Fruit fly (Drosophila melanogaster) whole organism, embryonic: ENCODE measurements around the gene CG7333.
A peak's percentile ranks its signal among the peaks of the same experiment; 100 is the strongest.

Source experiments
- CG10209 ChIP-seq: fragments of 200-800 bp; sonication (Bioruptor generic); optimal IDR thresholded peaks from 3 replicates; lab custom pipeline; 2017; ENCODE audit warnings: missing biosample characterization, mild to moderate bottlenecking, missing genetic modification characterization, missing genetic modification reagents
- CG10321 ChIP-seq: fragments of 200-800 bp; sonication (Bioruptor generic); IDR thresholded peaks from 2 replicates; pipeline ENCODE4 v1.3.6; 2022; ENCODE audit warnings: missing biosample characterization, missing genetic modification characterization
- CG11093 ChIP-seq: fragments of 200-800 bp; sonication (Bioruptor generic); IDR thresholded peaks from 3 replicates; pipeline ENCODE4 v1.3.6; 2022; ENCODE audit warnings: missing biosample characterization, missing genetic modification characterization
- CG11696 ChIP-seq: fragments of 200-800 bp; sonication (Bioruptor generic); IDR thresholded peaks from 2 replicates; pipeline ENCODE4 v1.3.6; 2022; ENCODE audit warnings: missing biosample characterization, missing genetic modification characterization
- CG12155 ChIP-seq: fragments of 200-800 bp; sonication (Bioruptor generic); optimal IDR thresholded peaks from 3 replicates; lab custom pipeline; 2016; ENCODE audit warnings: missing biosample characterization, missing genetic modification characterization
- CG13123 ChIP-seq: fragments of 200-800 bp; sonication (Bioruptor generic); optimal IDR thresholded peaks from 2 replicates; lab custom pipeline; 2016; ENCODE audit warnings: missing biosample characterization, missing genetic modification characterization
- CG13894 ChIP-seq: fragments of 200-800 bp; sonication (Bioruptor generic); optimal IDR thresholded peaks from 3 replicates; lab custom pipeline; 2018; ENCODE audit warnings: missing biosample characterization, mild to moderate bottlenecking, missing genetic modification characterization, moderate library complexity
- CG14050 ChIP-seq: fragments of 200-800 bp; sonication (Bioruptor generic); IDR thresholded peaks from 3 replicates; pipeline ENCODE4 v1.3.6; 2022; ENCODE audit warnings: missing biosample characterization, missing genetic modification characterization
- CG14710 ChIP-seq: fragments of 200-800 bp; sonication (Bioruptor generic); optimal IDR thresholded peaks from 3 replicates; lab custom pipeline; 2019; ENCODE audit warnings: missing biosample characterization, mild to moderate bottlenecking, missing genetic modification characterization, moderate library complexity
- CG15073 ChIP-seq: fragments of 200-800 bp; sonication (Bioruptor generic); optimal IDR thresholded peaks from 2 replicates; lab custom pipeline; 2016; ENCODE audit warnings: missing biosample characterization, missing genetic modification characterization
- CG1603 ChIP-seq: fragments of 200-800 bp; sonication (Bioruptor generic); optimal IDR thresholded peaks from 2 replicates; lab custom pipeline; 2019; ENCODE audit warnings: missing biosample characterization, mild to moderate bottlenecking, missing genetic modification characterization, moderate library complexity
- CG17186 ChIP-seq: fragments of 200-800 bp; sonication (Bioruptor generic); optimal IDR thresholded peaks from 3 replicates; lab custom pipeline; 2017; ENCODE audit warnings: missing biosample characterization, missing genetic modification reagents, missing genetic modification characterization
- CG17328 ChIP-seq: fragments of 200-800 bp; sonication (Bioruptor generic); IDR thresholded peaks from 2 replicates; pipeline ENCODE4 v1.3.6; 2022; ENCODE audit warnings: missing biosample characterization, missing genetic modification characterization
- CG31365 ChIP-seq: fragments of 200-800 bp; sonication (Bioruptor generic); optimal IDR thresholded peaks from 2 replicates; lab custom pipeline; 2018; ENCODE audit warnings: missing biosample characterization, mild to moderate bottlenecking, missing genetic modification characterization
- CG4404 ChIP-seq: fragments of 200-800 bp; sonication (Bioruptor generic); IDR thresholded peaks from 2 replicates; pipeline ENCODE4 v1.3.6; 2022; ENCODE audit warnings: missing biosample characterization, missing genetic modification characterization
- CG8478 ChIP-seq: fragments of >200 bp; optimal IDR thresholded peaks from 2 replicates; lab custom pipeline; 2018
- CG8944 ChIP-seq: fragments of 200-800 bp; sonication (Bioruptor generic); optimal IDR thresholded peaks from 3 replicates; lab custom pipeline; 2016; ENCODE audit warnings: missing biosample characterization, missing genetic modification characterization
- CG9437 ChIP-seq: fragments of 200-800 bp; sonication (Bioruptor generic); optimal IDR thresholded peaks from 2 replicates; lab custom pipeline; 2018; ENCODE audit warnings: missing biosample characterization, mild to moderate bottlenecking, missing genetic modification characterization
- CHES-1-like ChIP-seq: fragments of 200-800 bp; sonication (Bioruptor generic); optimal IDR thresholded peaks from 2 replicates; lab custom pipeline; 2016; ENCODE audit warnings: missing biosample characterization, missing genetic modification characterization
- Camta ChIP-seq: fragments of 200-800 bp; sonication (Bioruptor generic); optimal IDR thresholded peaks from 2 replicates; lab custom pipeline; 2016; ENCODE audit warnings: missing biosample characterization, missing genetic modification characterization
- Chrac-16 ChIP-seq: fragments of 200-800 bp; sonication (Bioruptor generic); optimal IDR thresholded peaks from 3 replicates; lab custom pipeline; 2016; ENCODE audit warnings: missing biosample characterization, missing genetic modification characterization
- Dll ChIP-seq: fragments of 200-800 bp; sonication (Bioruptor generic); IDR thresholded peaks from 4 replicates; pipeline ENCODE4 v1.3.6; 2022; ENCODE audit warnings: missing biosample characterization, missing genetic modification characterization; ENCODE audit not compliant: partially characterized antibody
- Doc3 ChIP-seq: fragments of 200-800 bp; sonication (Bioruptor generic); IDR thresholded peaks from 3 replicates; pipeline ENCODE4 v1.3.6; 2022; ENCODE audit warnings: missing biosample characterization, missing genetic modification characterization; ENCODE audit not compliant: partially characterized antibody
- Ets97D ChIP-seq: fragments of 200-800 bp; sonication (Bioruptor generic); optimal IDR thresholded peaks from 3 replicates; lab custom pipeline; 2016; ENCODE audit warnings: missing biosample characterization, missing genetic modification characterization
- Gsc ChIP-seq: fragments of 200-800 bp; sonication (Bioruptor generic); IDR thresholded peaks from 2 replicates; pipeline ENCODE4 v1.3.6; 2022; ENCODE audit warnings: missing biosample characterization, missing genetic modification characterization
- HLHmδ ChIP-seq: fragments of 200-800 bp; sonication (Bioruptor generic); optimal IDR thresholded peaks from 2 replicates; lab custom pipeline; 2018; ENCODE audit warnings: missing biosample characterization, mild to moderate bottlenecking, missing genetic modification characterization, moderate library complexity
- Hey ChIP-seq: fragments of 200-800 bp; sonication (Bioruptor generic); optimal IDR thresholded peaks from 3 replicates; lab custom pipeline; 2018; ENCODE audit warnings: missing biosample characterization, mild to moderate bottlenecking, missing genetic modification characterization
- Hmr ChIP-seq: fragments of 200-800 bp; sonication (Bioruptor generic); optimal IDR thresholded peaks from 3 replicates; lab custom pipeline; 2017; ENCODE audit warnings: mild to moderate bottlenecking, missing biosample characterization, missing genetic modification reagents, missing genetic modification characterization
- MTF-1 ChIP-seq: fragments of 200-800 bp; sonication (Bioruptor generic); optimal IDR thresholded peaks from 2 replicates; lab custom pipeline; 2018; ENCODE audit warnings: missing biosample characterization, mild to moderate bottlenecking, missing genetic modification characterization, borderline replicate concordance
- Rx ChIP-seq: fragments of 200-800 bp; sonication (Bioruptor generic); IDR thresholded peaks from 2 replicates; pipeline ENCODE4 v1.3.6; 2022; ENCODE audit warnings: missing biosample characterization, missing genetic modification characterization
- Sin3A ChIP-seq: fragments of >200 bp; optimal IDR thresholded peaks from 2 replicates; lab custom pipeline; 2018
- Xrp1 ChIP-seq: fragments of 200-800 bp; sonication (Bioruptor generic); IDR thresholded peaks from 2 replicates; pipeline ENCODE4 v1.3.6; 2022; ENCODE audit warnings: missing biosample characterization, missing genetic modification characterization
- abd-A ChIP-seq: fragments of 200-800 bp; sonication (Bioruptor generic); optimal IDR thresholded peaks from 3 replicates; lab custom pipeline; 2019; ENCODE audit warnings: missing biosample characterization, mild to moderate bottlenecking, missing genetic modification characterization, moderate library complexity
- caup ChIP-seq: fragments of 200-800 bp; sonication (Bioruptor generic); optimal IDR thresholded peaks from 3 replicates; lab custom pipeline; 2017; ENCODE audit warnings: missing biosample characterization, mild to moderate bottlenecking, missing genetic modification characterization, moderate library complexity; ENCODE audit not compliant: severe bottlenecking
- dan ChIP-seq: fragments of 200-800 bp; sonication (Bioruptor generic); IDR thresholded peaks from 2 replicates; pipeline ENCODE4 v1.3.6; 2022; ENCODE audit warnings: missing biosample characterization, missing genetic modification characterization
- dmrt99B ChIP-seq: fragments of 200-800 bp; sonication (Bioruptor generic); optimal IDR thresholded peaks from 2 replicates; lab custom pipeline; 2018; ENCODE audit warnings: missing biosample characterization, mild to moderate bottlenecking, missing genetic modification characterization, moderate library complexity
- dpn ChIP-seq, 2 experiments: fragments of 200-800 bp; sonication (Bioruptor generic); optimal IDR thresholded peaks; 3 replicates each; lab custom pipeline; 2016; ENCODE audit warnings: missing biosample characterization in 2 of 2, missing genetic modification characterization in 2 of 2
- eve ChIP-seq, 2 experiments: fragments of >200 bp; optimal IDR thresholded peaks; 2 replicates each; lab custom pipeline; 2017; ENCODE audit warnings: missing biosample characterization in 2 of 2, missing genetic modification characterization in 2 of 2
- exex ChIP-seq: fragments of 200-800 bp; sonication (Bioruptor generic); optimal IDR thresholded peaks from 4 replicates; lab custom pipeline; 2018; ENCODE audit warnings: missing biosample characterization, mild to moderate bottlenecking, missing genetic modification characterization, moderate library complexity
- eyg ChIP-seq: fragments of 200-800 bp; sonication (Bioruptor generic); optimal IDR thresholded peaks from 3 replicates; lab custom pipeline; 2016; ENCODE audit warnings: missing biosample characterization, missing genetic modification characterization
- fd64A ChIP-seq: fragments of 200-800 bp; sonication (Bioruptor generic); optimal IDR thresholded peaks from 3 replicates; lab custom pipeline; 2018; ENCODE audit warnings: missing biosample characterization, mild to moderate bottlenecking, missing genetic modification characterization
- kay ChIP-seq: fragments of 200-800 bp; sonication (Bioruptor generic); optimal IDR thresholded peaks from 2 replicates; lab custom pipeline; 2016; ENCODE audit warnings: missing biosample characterization, missing genetic modification characterization
- klu ChIP-seq: fragments of 200-800 bp; sonication (Bioruptor generic); IDR thresholded peaks from 2 replicates; pipeline ENCODE4 v1.3.6; 2022; ENCODE audit warnings: missing biosample characterization, missing genetic modification characterization
- kni ChIP-seq: fragments of 200-800 bp; sonication (Bioruptor generic); optimal IDR thresholded peaks from 3 replicates; lab custom pipeline; 2017; ENCODE audit warnings: mild to moderate bottlenecking, missing biosample characterization, missing genetic modification reagents, missing genetic modification characterization
- lbe ChIP-seq: fragments of 200-800 bp; sonication (Bioruptor generic); optimal IDR thresholded peaks from 2 replicates; lab custom pipeline; 2016; ENCODE audit warnings: missing biosample characterization, mild to moderate bottlenecking, missing genetic modification characterization
- nom ChIP-seq: fragments of 200-800 bp; sonication (Bioruptor generic); optimal IDR thresholded peaks from 2 replicates; lab custom pipeline; 2017; ENCODE audit warnings: missing biosample characterization, missing genetic modification characterization, mild to moderate bottlenecking, moderate library complexity, missing genetic modification reagents
- onecut ChIP-seq: fragments of 200-800 bp; sonication (Bioruptor generic); IDR thresholded peaks from 2 replicates; pipeline ENCODE4 v1.3.6; 2022; ENCODE audit warnings: missing biosample characterization, missing genetic modification characterization
- pita ChIP-seq: fragments of 200-800 bp; sonication (Bioruptor generic); optimal IDR thresholded peaks from 2 replicates; lab custom pipeline; 2017; ENCODE audit warnings: missing biosample characterization, mild to moderate bottlenecking, missing genetic modification characterization
- ranshi ChIP-seq: fragments of 200-800 bp; sonication (Bioruptor generic); IDR thresholded peaks from 2 replicates; pipeline ENCODE4 v1.3.6; 2022; ENCODE audit warnings: missing biosample characterization, missing genetic modification characterization
- sima ChIP-seq: fragments of 200-800 bp; sonication (Bioruptor generic); optimal IDR thresholded peaks from 2 replicates; lab custom pipeline; 2016; ENCODE audit warnings: missing biosample characterization, missing genetic modification characterization
- slp2 ChIP-seq: fragments of 200-800 bp; sonication (Bioruptor generic); optimal IDR thresholded peaks from 2 replicates; lab custom pipeline; 2016; ENCODE audit warnings: missing biosample characterization, missing genetic modification characterization
- sqz ChIP-seq: fragments of 200-800 bp; sonication (Bioruptor generic); optimal IDR thresholded peaks from 3 replicates; lab custom pipeline; 2018; ENCODE audit warnings: missing biosample characterization, mild to moderate bottlenecking, missing genetic modification characterization
- vfl ChIP-seq: fragments of 200-800 bp; sonication (Bioruptor generic); optimal IDR thresholded peaks from 2 replicates; lab custom pipeline; 2016; ENCODE audit warnings: missing biosample characterization, missing genetic modification characterization

Gene CG7333

DNA sequence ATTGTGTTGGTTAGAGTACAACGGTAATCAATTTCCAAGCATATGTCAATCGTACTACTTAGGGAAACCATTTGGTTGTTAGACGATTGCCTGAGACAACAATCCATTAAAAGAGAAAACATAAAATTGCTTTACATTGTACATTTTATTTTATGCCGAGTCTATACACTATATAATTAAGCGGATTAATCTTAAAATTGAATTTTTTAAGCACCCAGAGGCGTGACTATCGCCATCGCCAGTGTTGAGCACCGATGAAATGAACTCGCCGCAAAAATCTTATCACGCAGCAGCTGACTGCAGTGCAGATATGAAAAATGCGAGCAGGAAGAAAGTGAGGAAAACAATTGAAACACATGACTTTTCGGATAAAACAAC lies 42.4 kb downstream of the CG7333 start (continued):
- TF ChIP-seq CG14710 (tag; lab: Kevin White, UChicago) (peak; percentile 8), Chrac-16 (no peak), CG9437 (GFP tag; lab: Kevin White, UChicago) (peak; percentile 25), Hey (tag; lab: Kevin White, UChicago) (no peak), Dll (GFP tag; lab: Robert Waterston, UW) (peak; percentile 81), lbe (peak; percentile 41), dmrt99B (no peak), CG10321 (GFP tag; lab: Robert Waterston, UW) (no peak), CG8944 (no peak), vfl (no peak), eve (GFP tag; optimal IDR thresholded peaks at IDR 0.05; lab: Kevin White, UChicago) (no peak), Sin3A (lab: Kevin White, UChicago) (peak; percentile 14), Xrp1 (GFP tag; lab: Robert Waterston, UW) (0 out of 2 replicates have a peak, but pooled peaks have one; percentile 11), CG11696 (no peak), nom (GFP tag; lab: Kevin White, UChicago) (no peak), fd64A (GFP tag; lab: Kevin White, UChicago) (no peak), Ets97D (peak; percentile 3), Gsc (no peak), CG8478 (no peak), kay (GFP tag; lab: Kevin White, UChicago) (no peak), CHES-1-like (no peak), CG10209 (no peak), CG13123 (GFP tag; lab: Kevin White, UChicago) (no peak), CG17186 (GFP tag; lab: Kevin White, UChicago) (no peak), CG14050 (no peak), klu (GFP tag; lab: Robert Waterston, UW) (no peak), ranshi (GFP tag; lab: Robert Waterston, UW) (no peak), kni (no peak), abd-A (no peak), CG12155 (GFP tag; lab: Kevin White, UChicago) (peak; percentile 76), CG13894 (tag; lab: Kevin White, UChicago) (no peak), CG4404 (no peak), onecut (GFP tag; lab: Robert Waterston, UW) (no peak), dan (GFP tag; lab: Robert Waterston, UW) (no peak), HLHmδ (no peak), Rx (no peak), CG17328 (no peak), sima (GFP tag; lab: Kevin White, UChicago) (no peak), CG15073 (GFP tag; lab: Kevin White, UChicago) (no peak), MTF-1 (GFP tag; lab: Kevin White, UChicago) (no peak), eyg (GFP tag; lab: Kevin White, UChicago) (no peak), caup (GFP tag; lab: Kevin White, UChicago) (no peak), Hmr (GFP tag; lab: Kevin White, UChicago) (peak; percentile 11), sqz (GFP tag; lab: Kevin White, UChicago) (no peak), exex (tag; lab: Kevin White, UChicago) (no peak), CG31365 (tag; lab: Kevin White, UChicago) (no peak), CG1603 (no peak), Doc3 (peak; percentile 81), pita (GFP tag; lab: Kevin White, UChicago) (no peak), CG11093 (GFP tag; lab: Robert Waterston, UW) (no peak), dpn (GFP tag; optimal IDR thresholded peaks at IDR 0.05; lab: Kevin White, UChicago) (no peak), Camta (GFP tag; lab: Kevin White, UChicago) (peak; percentile 11), slp2 (GFP tag; lab: Kevin White, UChicago) (no peak)
